Worm (Caenorhabditis elegans) whole organism, L3 larva: ENCODE results near the gene F01D4.5.
A peak's percentile ranks its signal among the peaks of the same experiment; 100 is the strongest.

Experiments used
- ZK546.5 ChIP-seq: sonication (generic microtip); optimal IDR thresholded peaks from 2 replicates; lab custom pipeline; 2017; ENCODE audit warnings: missing biosample characterization, missing genetic modification characterization
- aly-2 ChIP-seq: fragments of 150-350 bp; optimal IDR thresholded peaks from 2 replicates; lab custom pipeline; 2014; ENCODE audit warnings: missing biosample characterization, missing genetic modification characterization
- ama-1 ChIP-seq: fragments of 150-350 bp; optimal IDR thresholded peaks from 2 replicates; lab custom pipeline; 2018
- ceh-16 ChIP-seq: sonication (generic microtip); optimal IDR thresholded peaks from 2 replicates; lab custom pipeline; 2017; ENCODE audit warnings: missing biosample characterization, missing genetic modification characterization
- ceh-28 ChIP-seq: fragments of 150-350 bp; optimal IDR thresholded peaks from 2 replicates; lab custom pipeline; 2014; ENCODE audit warnings: missing biosample characterization, missing genetic modification reagents, missing genetic modification characterization
- ceh-82 ChIP-seq: fragments of 150-350 bp; optimal IDR thresholded peaks from 2 replicates; lab custom pipeline; 2014; ENCODE audit warnings: missing biosample characterization, missing genetic modification characterization
- egl-27 ChIP-seq: sonication (generic microtip); optimal IDR thresholded peaks from 4 replicates; lab custom pipeline; 2017; ENCODE audit warnings: missing biosample characterization, missing genetic modification reagents, missing genetic modification characterization
- egl-5 ChIP-seq: fragments of 150-350 bp; optimal IDR thresholded peaks from 2 replicates; lab custom pipeline; 2017; ENCODE audit warnings: missing biosample characterization, missing genetic modification reagents, missing genetic modification characterization, inconsistent platforms
- elt-1 ChIP-seq: fragments of 150-350 bp; optimal IDR thresholded peaks from 2 replicates; lab custom pipeline; 2014; ENCODE audit warnings: missing biosample characterization, missing genetic modification characterization
- elt-2 ChIP-seq: sonication (generic microtip); optimal IDR thresholded peaks from 2 replicates; lab custom pipeline; 2016; ENCODE audit warnings: missing genetic modification reagents, mild to moderate bottlenecking, missing genetic modification characterization, missing compliant biosample characterization
- eor-1 ChIP-seq, 2 experiments: fragments of 150-350 bp; optimal IDR thresholded peaks; 2 replicates each; lab custom pipeline; 2014 to 2018; ENCODE audit warnings: missing biosample characterization in 2 of 2, missing genetic modification characterization in 2 of 2
- fkh-10 ChIP-seq: sonication (generic microtip); optimal IDR thresholded peaks from 2 replicates; lab custom pipeline; 2017; ENCODE audit warnings: missing biosample characterization, missing genetic modification reagents, missing genetic modification characterization
- fkh-2 ChIP-seq: fragments of 150-350 bp; optimal IDR thresholded peaks from 2 replicates; lab custom pipeline; 2014; ENCODE audit warnings: missing biosample characterization, missing genetic modification reagents, missing genetic modification characterization
- fos-1 ChIP-seq: fragments of 150-350 bp; optimal IDR thresholded peaks from 2 replicates; lab custom pipeline; 2014; ENCODE audit warnings: missing biosample characterization, missing genetic modification characterization
- jun-1 ChIP-seq: fragments of 150-350 bp; optimal IDR thresholded peaks from 2 replicates; lab custom pipeline; 2014; ENCODE audit warnings: missing biosample characterization, missing genetic modification reagents, missing genetic modification characterization
- lsy-12 ChIP-seq: sonication (generic microtip); optimal IDR thresholded peaks from 2 replicates; lab custom pipeline; 2016; ENCODE audit warnings: mild to moderate bottlenecking, missing genetic modification characterization, missing compliant biosample characterization
- mdl-1 ChIP-seq: fragments of 150-350 bp; optimal IDR thresholded peaks from 2 replicates; lab custom pipeline; 2014; ENCODE audit warnings: missing biosample characterization, missing genetic modification characterization
- nfya-1 ChIP-seq: sonication (generic microtip); optimal IDR thresholded peaks from 2 replicates; lab custom pipeline; 2017; ENCODE audit warnings: missing genetic modification characterization, mild to moderate bottlenecking, missing compliant biosample characterization, antibody characterized with exemption, moderate library complexity; ENCODE audit not compliant: insufficient read depth
- nhr-11 ChIP-seq: fragments of 150-350 bp; optimal IDR thresholded peaks from 2 replicates; lab custom pipeline; 2014; ENCODE audit warnings: missing biosample characterization, missing genetic modification characterization
- nhr-12 ChIP-seq: fragments of 150-350 bp; optimal IDR thresholded peaks from 2 replicates; lab custom pipeline; 2014; ENCODE audit warnings: missing biosample characterization, missing genetic modification characterization
- nhr-23 ChIP-seq: fragments of 150-350 bp; optimal IDR thresholded peaks from 2 replicates; lab custom pipeline; 2014; ENCODE audit warnings: missing biosample characterization, missing genetic modification reagents, missing genetic modification characterization
- nhr-25 ChIP-seq: sonication (generic microtip); optimal IDR thresholded peaks from 2 replicates; lab custom pipeline; 2017; ENCODE audit warnings: missing biosample characterization, missing genetic modification characterization
- nhr-28 ChIP-seq: fragments of 150-350 bp; optimal IDR thresholded peaks from 2 replicates; lab custom pipeline; 2014; ENCODE audit warnings: missing biosample characterization, missing genetic modification characterization
- nhr-43 ChIP-seq: sonication (generic microtip); optimal IDR thresholded peaks from 2 replicates; lab custom pipeline; 2016; ENCODE audit warnings: mild to moderate bottlenecking, missing genetic modification characterization, missing compliant biosample characterization; ENCODE audit not compliant: poor library complexity, severe bottlenecking
- nhr-67 ChIP-seq: fragments of 150-350 bp; optimal IDR thresholded peaks from 2 replicates; lab custom pipeline; 2014; ENCODE audit warnings: missing biosample characterization, missing genetic modification characterization
- nhr-76 ChIP-seq: fragments of 150-350 bp; sonication (generic microtip); optimal IDR thresholded peaks from 5 replicates; lab custom pipeline; 2014; ENCODE audit warnings: missing biosample characterization, missing genetic modification characterization
- nhr-77 ChIP-seq: fragments of 150-350 bp; optimal IDR thresholded peaks from 2 replicates; lab custom pipeline; 2014; ENCODE audit warnings: missing biosample characterization, missing genetic modification characterization
- pha-4 ChIP-seq: fragments of 150-350 bp; optimal IDR thresholded peaks from 2 replicates; lab custom pipeline; 2014; ENCODE audit warnings: missing biosample characterization, missing genetic modification reagents, missing genetic modification characterization
- pqm-1 ChIP-seq: fragments of 150-350 bp; optimal IDR thresholded peaks from 2 replicates; lab custom pipeline; 2017; ENCODE audit warnings: missing biosample characterization, missing genetic modification characterization, inconsistent platforms
- sea-2 ChIP-seq: fragments of 150-350 bp; sonication (generic microtip); optimal IDR thresholded peaks from 4 replicates; lab custom pipeline; 2014; ENCODE audit warnings: missing biosample characterization, missing genetic modification reagents, missing genetic modification characterization
- skn-1 ChIP-seq: fragments of 150-350 bp; optimal IDR thresholded peaks from 2 replicates; lab custom pipeline; 2014; ENCODE audit warnings: missing biosample characterization, missing genetic modification characterization
- snpc-4 ChIP-seq: fragments of 150-350 bp; optimal IDR thresholded peaks from 2 replicates; lab custom pipeline; 2014; ENCODE audit warnings: missing biosample characterization, missing genetic modification characterization
- tbx-2 ChIP-seq: sonication (generic microtip); optimal IDR thresholded peaks from 2 replicates; lab custom pipeline; 2016; ENCODE audit warnings: mild to moderate bottlenecking, missing genetic modification characterization, missing compliant biosample characterization
- unc-39 ChIP-seq: sonication (generic microtip); optimal IDR thresholded peaks from 4 replicates; lab custom pipeline; 2017; ENCODE audit warnings: missing biosample characterization, missing genetic modification characterization
- unc-62 ChIP-seq: fragments of 150-350 bp; sonication (generic microtip); optimal IDR thresholded peaks from 4 replicates; lab custom pipeline; 2014; ENCODE audit warnings: missing biosample characterization, missing genetic modification reagents, missing genetic modification characterization
- zag-1 ChIP-seq: fragments of 150-350 bp; optimal IDR thresholded peaks from 2 replicates; lab custom pipeline; 2014; ENCODE audit warnings: missing biosample characterization, missing genetic modification characterization
- ztf-4 ChIP-seq: fragments of 150-350 bp; optimal IDR thresholded peaks from 2 replicates; lab custom pipeline; 2014; ENCODE audit warnings: missing biosample characterization, missing genetic modification characterization

F01D4.5 gene

ce11 chrIV:10481695-10482094 lies 1.8 kb downstream of the F01D4.5 start, which contains the start of gene egl-21 (continued):
- TF ChIP-seq ceh-28 (tag; lab: Kevin White, UChicago): peak; percentile 71
- TF ChIP-seq tbx-2: peak; percentile 17
- TF ChIP-seq unc-62 (GFP tag; lab: Kevin White, UChicago): no peak
- no peak for TF ChIP-seq fos-1 (tag; lab: Kevin White, UChicago)
- TF ChIP-seq nhr-23 (tag; lab: Kevin White, UChicago): no peak
- TF ChIP-seq ceh-82 (tag; lab: Kevin White, UChicago): no peak
- TF ChIP-seq lsy-12 (tag; lab: Kevin White, UChicago): peak; percentile 41
- TF ChIP-seq fkh-10 (GFP tag; lab: Kevin White, UChicago): peak; percentile 76
- no peak for TF ChIP-seq nhr-28 (tag; lab: Kevin White, UChicago)
- no peak for TF ChIP-seq ceh-16 (tag; lab: Kevin White, UChicago)

- TF ChIP-seq egl-27: no peak
- TF ChIP-seq mdl-1 (tag; lab: Kevin White, UChicago): no peak
- no peak for TF ChIP-seq nhr-67 (tag; lab: Kevin White, UChicago)
- no peak for TF ChIP-seq ceh-16 (tag; lab: Kevin White, UChicago)
- no peak for TF ChIP-seq pqm-1
- no peak for TF ChIP-seq fkh-2 (tag; lab: Kevin White, UChicago)
- TF ChIP-seq ama-1: no peak
- TF ChIP-seq nhr-11 (tag; lab: Kevin White, UChicago): no peak
- TF ChIP-seq egl-5 (tag; lab: Kevin White, UChicago): no peak
- TF ChIP-seq nhr-43 (tag; lab: Kevin White, UChicago): no peak
- no peak for TF ChIP-seq nhr-12
- TF ChIP-seq nhr-28 (tag; lab: Kevin White, UChicago): no peak
- TF ChIP-seq fkh-10 (GFP tag; lab: Kevin White, UChicago): no peak
- no peak for TF ChIP-seq aly-2 (tag; lab: Kevin White, UChicago)
- TF ChIP-seq elt-1: no peak
- no peak for TF ChIP-seq nhr-77 (tag; lab: Kevin White, UChicago)
- no peak for TF ChIP-seq skn-1
- TF ChIP-seq nfya-1: no peak
- TF ChIP-seq nhr-25 (tag; lab: Kevin White, UChicago): no peak
- TF ChIP-seq ZK546.5 (tag; lab: Kevin White, UChicago): no peak
- TF ChIP-seq, all 47 proteins: peak for 0
These were observed 8.2 kb downstream of the F01D4.5 start for ce11 chrIV:10475234-10475633.

ce11 chrIV:10472478-10472877 lies 11.0 kb downstream of the F01D4.5 start, which contains the start of gene bgnt-1.1:
Gene bgnt-1.1 (plus strand): TSS chrIV:10472778.
- TF ChIP-seq ama-1: no peak

- no peak for TF ChIP-seq sea-2 (GFP tag; lab: Kevin White, UChicago)
- TF ChIP-seq jun-1: peak; percentile 36
- no peak for TF ChIP-seq ztf-4 (tag; lab: Kevin White, UChicago)
- TF ChIP-seq nhr-11 (tag; lab: Kevin White, UChicago): no peak
- TF ChIP-seq pqm-1: peak; percentile 75
- TF ChIP-seq nhr-12: no peak
- no peak for TF ChIP-seq nhr-23 (tag; lab: Kevin White, UChicago)
- TF ChIP-seq zag-1: no peak
- TF ChIP-seq elt-2 (tag; lab: Kevin White, UChicago): peak; percentile 88
- no peak for TF ChIP-seq nhr-28 (tag; lab: Kevin White, UChicago)
These were observed 14.0 kb downstream of the F01D4.5 start, which contains the start of gene ugt-44 for ce11 chrIV:10469494-10469893. Gene ugt-44 (plus strand): TSS chrIV:10469741.

- TF ChIP-seq unc-39 (no peak), pqm-1 (peak; percentile 45)
These were observed 14.8 kb downstream of the F01D4.5 start for ce11 chrIV:10468662-10469061.

- TF ChIP-seq ZK546.5 (tag; lab: Kevin White, UChicago) (no peak), nhr-76 (tag; lab: Kevin White, UChicago) (no peak), elt-2 (tag; lab: Kevin White, UChicago) (peak; percentile 66), fkh-10 (GFP tag; lab: Kevin White, UChicago) (no peak), ceh-82 (tag; lab: Kevin White, UChicago) (no peak), snpc-4 (tag; lab: Kevin White, UChicago) (no peak), nhr-12 (no peak), pha-4 (tag; lab: Kevin White, UChicago) (peak; percentile 2), eor-1 (tag; optimal IDR thresholded peaks at IDR 0.05; lab: Kevin White, UChicago) (no peak), pqm-1 (peak; percentile 2), fos-1 (tag; lab: Kevin White, UChicago) (no peak), nhr-11 (tag; lab: Kevin White, UChicago) (no peak)
These were observed 16.1 kb downstream of the F01D4.5 start for ce11 chrIV:10467347-10467746.
